Worm (Caenorhabditis elegans) whole organism, L4/young adult: ENCODE results near the gene C14H10.3.

Experiments
- dao-5 ChIP-seq: sonication (generic microtip); optimal IDR thresholded peaks from 2 replicates; lab custom pipeline; 2016; ENCODE audit warnings: missing genotype, missing genetic modification characterization, moderate library complexity, missing compliant biosample characterization
- him-1 ChIP-seq: sonication (generic microtip); optimal IDR thresholded peaks from 2 replicates; lab custom pipeline; 2016; ENCODE audit warnings: missing genotype, missing genetic modification reagents, missing genetic modification characterization, missing compliant biosample characterization

DNA sequence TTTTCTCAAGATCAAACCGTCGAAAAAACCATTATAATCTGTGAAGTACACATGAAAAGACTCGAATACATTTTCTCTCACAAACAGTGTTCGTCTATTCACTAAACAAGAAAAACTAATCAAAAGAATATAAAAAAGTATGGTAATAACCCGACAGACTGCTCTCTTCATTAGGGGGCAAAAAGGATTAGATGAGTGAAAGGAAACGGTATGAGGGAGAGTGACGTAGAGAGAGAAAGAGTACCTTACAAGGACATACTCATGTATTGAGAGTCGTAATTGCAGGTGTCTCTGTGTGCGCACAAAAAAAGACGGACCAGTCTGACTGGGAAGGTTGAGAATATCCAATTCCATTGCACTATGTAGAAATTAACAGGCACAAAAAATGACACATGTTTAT is 21.7 kb upstream of the C14H10.3 start:
- TF ChIP-seq him-1 (no peak), dao-5 (tag; lab: Kevin White, UChicago) (no peak)
